Fruit fly (Drosophila melanogaster) Kc167 (cell line): Measurements from ENCODE around the gene CG13884.

Experiments
- Sin3A ChIP-seq: fragments of >200 bp; optimal IDR thresholded peaks from 2 replicates; lab custom pipeline; 2018; ENCODE audit warnings: missing external identifiers
- h ChIP-seq: fragments of >200 bp; optimal IDR thresholded peaks from 3 replicates; lab custom pipeline; 2018; ENCODE audit warnings: missing external identifiers
- insv ChIP-seq: fragments of >200 bp; optimal IDR thresholded peaks from 3 replicates; lab custom pipeline; 2018; ENCODE audit warnings: missing external identifiers
- psq ChIP-seq: fragments of >200 bp; optimal IDR thresholded peaks from 2 replicates; lab custom pipeline; 2017; ENCODE audit warnings: missing external identifiers

DNA sequence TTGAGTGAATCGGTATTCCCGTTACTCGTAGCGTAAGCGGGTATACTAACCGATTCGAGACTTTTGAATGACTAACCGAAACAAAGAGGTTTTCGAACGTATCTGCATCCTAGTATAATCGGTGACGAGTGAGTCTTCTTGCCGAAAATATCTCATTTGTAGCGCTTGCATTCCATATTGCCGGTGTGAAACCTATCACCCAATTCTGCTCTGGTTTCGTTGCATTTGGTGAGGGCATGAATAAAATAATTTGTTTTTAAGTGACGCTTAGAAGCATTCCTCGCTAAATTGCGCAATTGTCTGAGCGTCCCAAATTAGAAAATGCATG lies 46.3 kb downstream of the CG13884 start:
- TF ChIP-seq h (no peak), insv (no peak), Sin3A (no peak), psq (lab: Kevin White, UChicago) (no peak)
